Worm (Caenorhabditis elegans): ENCODE measurements around the gene dcap-1.

Gene dcap-1

ce11 chrIV:1029939-1030338, 24.7 kb downstream of the dcap-1 start, which contains the start of gene abhd-14:
Gene abhd-14, minus strand, starts transcription at chrIV:1030039.
- TF ChIP-seq ztf-4 (tag; optimal IDR thresholded peaks at IDR 0.05) (no peak), aly-2 (tag; optimal IDR thresholded peaks at IDR 0.05) (no peak), nhr-19 (GFP tag; conservative IDR thresholded peaks at IDR 0.05) (no peak), unc-62 (GFP tag; optimal IDR thresholded peaks at IDR 0.05) (no peak), efl-1 (optimal IDR thresholded peaks at IDR 0.05) (no peak), efl-1 (GFP tag; optimal IDR thresholded peaks at IDR 0.05 in 1 of 2) (no peak), nhr-20 (tag; optimal IDR thresholded peaks at IDR 0.05) (no peak), alr-1 (tag; optimal IDR thresholded peaks at IDR 0.05; ENCODE audit: borderline replicate concordance) (no peak), elt-3 (tag; optimal IDR thresholded peaks at IDR 0.05) (no peak), nhr-77 (tag; optimal IDR thresholded peaks at IDR 0.05) (no peak), nhr-71 (tag; optimal IDR thresholded peaks at IDR 0.05) (no peak), lir-3 (tag; optimal IDR thresholded peaks at IDR 0.05; ENCODE audit: poor library complexity) (no peak), unc-130 (tag; optimal IDR thresholded peaks at IDR 0.05) (no peak), nhr-12 (tag; optimal IDR thresholded peaks at IDR 0.05) (no peak), mef-2 (tag; optimal IDR thresholded peaks at IDR 0.05) (no peak), skn-1 (tag; optimal IDR thresholded peaks at IDR 0.05) (no peak), unc-86 (tag; optimal IDR thresholded peaks at IDR 0.05) (no peak), tlp-1 (tag; optimal IDR thresholded peaks at IDR 0.05) (no peak), hpl-2 (GFP tag; optimal IDR thresholded peaks at IDR 0.05) (no peak), aha-1 (tag; optimal IDR thresholded peaks at IDR 0.05) (no peak)

ce11 chrIV:1019801-1020200, 34.8 kb downstream of the dcap-1 start:
- TF ChIP-seq nhr-85 (tag) = peak; percentile 50
- TF ChIP-seq fkh-8 (tag; optimal IDR thresholded peaks at IDR 0.05) = no peak
- TF ChIP-seq aha-1 (tag; optimal IDR thresholded peaks at IDR 0.05) = no peak

- TF ChIP-seq ceh-82 (tag; optimal IDR thresholded peaks at IDR 0.05) (no peak), efl-1 (optimal IDR thresholded peaks at IDR 0.05) (no peak), efl-1 (GFP tag; optimal IDR thresholded peaks at IDR 0.05 in 1 of 2) (peak in 1 of 2 experiments; percentile 26), fkh-10 (GFP tag; optimal IDR thresholded peaks at IDR 0.05) (no peak), nhr-71 (tag; optimal IDR thresholded peaks at IDR 0.05) (no peak)
Measured at ce11 chrIV:1015430-1015829, 39.2 kb downstream of the dcap-1 start.

DNA sequence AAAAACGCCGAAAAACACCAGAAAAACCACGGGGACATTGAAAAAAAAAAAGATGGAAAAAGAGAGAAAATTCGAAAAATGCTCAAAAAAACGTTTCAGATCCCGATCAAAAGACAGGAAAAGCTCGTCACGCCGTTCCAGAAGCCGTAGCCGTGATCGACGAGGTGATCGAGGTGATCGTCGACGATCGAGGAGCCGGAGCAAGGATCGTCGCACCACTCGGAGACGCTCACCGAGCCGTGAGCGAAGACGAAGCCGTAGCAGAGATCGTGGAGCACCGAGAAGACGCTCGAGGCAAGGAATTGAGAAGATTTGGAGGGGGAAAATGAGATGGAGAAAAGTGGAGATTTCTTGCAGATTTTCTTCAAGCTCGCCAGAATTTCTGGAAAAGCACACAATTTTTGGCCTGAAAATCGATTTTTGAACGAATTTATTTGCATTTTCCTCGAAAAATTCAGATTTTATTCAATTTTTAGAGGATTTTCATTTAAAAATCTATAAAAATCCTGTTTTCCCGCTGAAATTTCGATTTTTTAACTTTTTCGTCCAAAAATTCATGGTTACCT, 41.3 kb downstream of the dcap-1 start:
- TF ChIP-seq nhr-85 (tag) (peak; percentile 61), efl-1 (optimal IDR thresholded peaks at IDR 0.05) (no peak), efl-1 (GFP tag; optimal IDR thresholded peaks at IDR 0.05 in 1 of 2) (peak in 1 of 2 experiments; percentile 74), mdl-1 (tag; optimal IDR thresholded peaks at IDR 0.05) (no peak)

ce11 chrIV:1012447-1012846, 42.1 kb downstream of the dcap-1 start, which contains the start of gene rbm-39:
Gene rbm-39, plus strand, starts transcription at chrIV:1012624.
- TF ChIP-seq elt-3 (tag; optimal IDR thresholded peaks at IDR 0.05) (peak in 2 of 6 experiments; percentile 57 to 88), nhr-84 (tag; optimal IDR thresholded peaks at IDR 0.05) (no peak), pag-3 (tag; optimal IDR thresholded peaks at IDR 0.05; ENCODE audit: borderline replicate concordance, insufficient read depth) (no peak), ztf-4 (tag; optimal IDR thresholded peaks at IDR 0.05) (peak; percentile 49), unc-62 (GFP tag; optimal IDR thresholded peaks at IDR 0.05) (no peak), nhr-76 (tag; optimal IDR thresholded peaks at IDR 0.05) (no peak), grh-1 (GFP tag; IDR thresholded peaks at IDR 0.05) (peak; percentile 66), egl-13 (tag; optimal IDR thresholded peaks at IDR 0.05) (peak; percentile 8), fkh-4 (tag; optimal IDR thresholded peaks at IDR 0.05; ENCODE audit: borderline replicate concordance) (no peak), ceh-63 (GFP tag; optimal IDR thresholded peaks at IDR 0.05) (no peak), lin-39 (tag; optimal IDR thresholded peaks at IDR 0.05) (peak; percentile 34), pax-3 (tag; optimal IDR thresholded peaks at IDR 0.05) (peak; percentile 71), C16A3.4 (tag; optimal IDR thresholded peaks at IDR 0.05) (peak; percentile 91), blmp-1 (tag; optimal IDR thresholded peaks at IDR 0.05) (peak; percentile 79), fkh-10 (GFP tag; optimal IDR thresholded peaks at IDR 0.05) (peak; percentile 82), unc-30 (tag; optimal IDR thresholded peaks at IDR 0.05) (no peak), zag-1 (tag; optimal IDR thresholded peaks at IDR 0.05) (no peak), mep-1 (tag; optimal IDR thresholded peaks at IDR 0.05) (peak; percentile 91), hpl-2 (GFP tag; optimal IDR thresholded peaks at IDR 0.05) (peak; percentile 49), mef-2 (tag; optimal IDR thresholded peaks at IDR 0.05) (peak; percentile 49), nhr-77 (tag; optimal IDR thresholded peaks at IDR 0.05) (peak; percentile 64), sup-37 (GFP tag; optimal IDR thresholded peaks at IDR 0.05) (peak; percentile 54), nhr-71 (tag; optimal IDR thresholded peaks at IDR 0.05) (peak; percentile 93), mab-9 (GFP tag; IDR thresholded peaks at IDR 0.05) (0 out of 2 replicates have a peak, but pooled peaks have one; percentile 49), ztf-11 (tag; optimal IDR thresholded peaks at IDR 0.05) (peak in 1 of 2 experiments; percentile 34), aha-1 (tag; optimal IDR thresholded peaks at IDR 0.05) (no peak), nhr-90 (tag; optimal IDR thresholded peaks at IDR 0.05; ENCODE audit: poor library complexity) (peak; percentile 69)

Data from whole organism, L1 larva.